Fruit fly (Drosophila melanogaster) whole organism, embryonic: ENCODE results near the gene GIIIspla2.

Experiments
- Ada2b ChIP-seq: fragments of 200-800 bp; sonication (Bioruptor generic); IDR thresholded peaks from 2 replicates; pipeline ENCODE4 v1.3.6; 2022; ENCODE audit warnings: missing biosample characterization, missing genetic modification characterization
- Asciz ChIP-seq: fragments of 200-800 bp; sonication (Bioruptor generic); optimal IDR thresholded peaks from 2 replicates; lab custom pipeline; 2017; ENCODE audit warnings: missing biosample characterization, mild to moderate bottlenecking, missing genetic modification characterization, missing genetic modification reagents
- Atf-2 ChIP-seq: fragments of 200-800 bp; sonication (Bioruptor generic); optimal IDR thresholded peaks from 2 replicates; lab custom pipeline; 2016; ENCODE audit warnings: missing biosample characterization, missing genetic modification characterization
- Atf3 ChIP-seq: fragments of 200-800 bp; sonication (Bioruptor generic); optimal IDR thresholded peaks from 3 replicates; lab custom pipeline; 2016; ENCODE audit warnings: missing biosample characterization, missing genetic modification characterization
- Atf6 ChIP-seq: fragments of 200-800 bp; sonication (Bioruptor generic); IDR thresholded peaks from 2 replicates; pipeline ENCODE4 v1.3.6; 2022; ENCODE audit warnings: missing biosample characterization, missing genetic modification characterization
- CG11696 ChIP-seq: fragments of 200-800 bp; sonication (Bioruptor generic); IDR thresholded peaks from 2 replicates; pipeline ENCODE4 v1.3.6; 2022; ENCODE audit warnings: missing biosample characterization, missing genetic modification characterization
- CG13424 ChIP-seq: fragments of 200-800 bp; sonication (Bioruptor generic); optimal IDR thresholded peaks from 2 replicates; lab custom pipeline; 2019; ENCODE audit warnings: missing biosample characterization, mild to moderate bottlenecking, missing genetic modification characterization, moderate library complexity
- CG1603 ChIP-seq: fragments of 200-800 bp; sonication (Bioruptor generic); optimal IDR thresholded peaks from 2 replicates; lab custom pipeline; 2019; ENCODE audit warnings: missing biosample characterization, mild to moderate bottlenecking, missing genetic modification characterization, moderate library complexity
- CG1647 ChIP-seq: fragments of 200-800 bp; sonication (Bioruptor generic); optimal IDR thresholded peaks from 3 replicates; lab custom pipeline; 2016; ENCODE audit warnings: missing biosample characterization, missing genetic modification characterization
- CG16813 ChIP-seq: fragments of 200-800 bp; sonication (Bioruptor generic); IDR thresholded peaks from 3 replicates; pipeline ENCODE4 v1.3.6; 2022; ENCODE audit warnings: missing biosample characterization, missing genetic modification characterization; ENCODE audit not compliant: partially characterized antibody
- CG17361 ChIP-seq: fragments of 200-800 bp; sonication (Bioruptor generic); IDR thresholded peaks from 3 replicates; pipeline ENCODE4 v1.3.6; 2022; ENCODE audit warnings: missing biosample characterization, missing genetic modification characterization
- CG17385 ChIP-seq: fragments of 200-800 bp; sonication (Bioruptor generic); optimal IDR thresholded peaks from 3 replicates; lab custom pipeline; 2018; ENCODE audit warnings: missing biosample characterization, mild to moderate bottlenecking, missing genetic modification characterization
- CG1792 ChIP-seq: fragments of 200-800 bp; sonication (Bioruptor generic); optimal IDR thresholded peaks from 2 replicates; lab custom pipeline; 2016; ENCODE audit warnings: missing biosample characterization, missing genetic modification characterization
- CG18262 ChIP-seq: fragments of 200-800 bp; optimal IDR thresholded peaks from 3 replicates; lab custom pipeline; 2019; ENCODE audit warnings: missing biosample characterization, mild to moderate bottlenecking, missing genetic modification characterization, moderate library complexity
- CG2678 ChIP-seq: fragments of 200-800 bp; sonication (Bioruptor generic); optimal IDR thresholded peaks from 3 replicates; lab custom pipeline; 2019; ENCODE audit warnings: missing biosample characterization, mild to moderate bottlenecking, missing genetic modification characterization, moderate library complexity
- CG2712 ChIP-seq: fragments of 200-800 bp; optimal IDR thresholded peaks from 3 replicates; lab custom pipeline; 2019; ENCODE audit warnings: missing biosample characterization, mild to moderate bottlenecking, missing genetic modification characterization, moderate library complexity
- CG6689 ChIP-seq: fragments of 200-800 bp; sonication (Bioruptor generic); IDR thresholded peaks from 2 replicates; pipeline ENCODE4 v1.3.6; 2022; ENCODE audit warnings: missing biosample characterization, missing genetic modification characterization
- CG7556 ChIP-seq: fragments of 200-800 bp; sonication (Bioruptor generic); optimal IDR thresholded peaks from 2 replicates; lab custom pipeline; 2017; ENCODE audit warnings: missing biosample characterization, mild to moderate bottlenecking, missing genetic modification characterization
- CG7786 ChIP-seq: fragments of 200-800 bp; sonication (Bioruptor generic); optimal IDR thresholded peaks from 2 replicates; lab custom pipeline; 2016; ENCODE audit warnings: missing biosample characterization, missing genetic modification characterization
- CG7963 ChIP-seq: fragments of 200-800 bp; sonication (Bioruptor generic); IDR thresholded peaks from 3 replicates; pipeline ENCODE4 v1.3.6; 2022; ENCODE audit warnings: missing biosample characterization, missing genetic modification characterization; ENCODE audit not compliant: partially characterized antibody
- CG8388 ChIP-seq: fragments of 200-800 bp; sonication (Bioruptor generic); optimal IDR thresholded peaks from 2 replicates; lab custom pipeline; 2019; ENCODE audit warnings: missing biosample characterization, mild to moderate bottlenecking, missing genetic modification characterization, moderate library complexity
- Doc3 ChIP-seq: fragments of 200-800 bp; sonication (Bioruptor generic); IDR thresholded peaks from 3 replicates; pipeline ENCODE4 v1.3.6; 2022; ENCODE audit warnings: missing biosample characterization, missing genetic modification characterization; ENCODE audit not compliant: partially characterized antibody
- Hand ChIP-seq: fragments of 200-800 bp; sonication (Bioruptor generic); optimal IDR thresholded peaks from 2 replicates; lab custom pipeline; 2017; ENCODE audit warnings: mild to moderate bottlenecking, missing biosample characterization, missing genetic modification reagents, missing genetic modification characterization
- HmgD ChIP-seq: fragments of 200-800 bp; sonication (Bioruptor generic); optimal IDR thresholded peaks from 3 replicates; lab custom pipeline; 2016; ENCODE audit warnings: missing biosample characterization, missing genetic modification characterization
- Med ChIP-seq: fragments of 200-800 bp; sonication (Bioruptor generic); peaks from one replicate; lab custom pipeline; 2016; ENCODE audit warnings: missing biosample characterization, missing genetic modification characterization, mild to moderate bottlenecking, inconsistent platforms, moderate library complexity
- Oaz ChIP-seq: fragments of 200-800 bp; sonication (Bioruptor generic); IDR thresholded peaks from 2 replicates; pipeline ENCODE4 v1.3.6; 2022; ENCODE audit warnings: missing biosample characterization, missing genetic modification characterization
- Sox102F ChIP-seq: fragments of 200-800 bp; sonication (Bioruptor generic); optimal IDR thresholded peaks from 2 replicates; lab custom pipeline; 2018; ENCODE audit warnings: missing biosample characterization, mild to moderate bottlenecking, missing genetic modification characterization, moderate library complexity
- Spps ChIP-seq: fragments of 200-800 bp; sonication (Bioruptor generic); optimal IDR thresholded peaks from 2 replicates; lab custom pipeline; 2018; ENCODE audit warnings: missing biosample characterization, mild to moderate bottlenecking, missing genetic modification characterization
- Ssrp ChIP-seq: fragments of 200-800 bp; sonication (Bioruptor generic); optimal IDR thresholded peaks from 2 replicates; lab custom pipeline; 2018; ENCODE audit warnings: missing biosample characterization, mild to moderate bottlenecking, missing genetic modification characterization, moderate library complexity
- Xrp1 ChIP-seq: fragments of 200-800 bp; sonication (Bioruptor generic); IDR thresholded peaks from 2 replicates; pipeline ENCODE4 v1.3.6; 2022; ENCODE audit warnings: missing biosample characterization, missing genetic modification characterization
- ap ChIP-seq: fragments of 200-800 bp; sonication (Bioruptor generic); IDR thresholded peaks from 2 replicates; pipeline ENCODE4 v1.3.6; 2022; ENCODE audit warnings: missing biosample characterization, missing genetic modification characterization
- bab2 ChIP-seq: fragments of 200-800 bp; sonication (Bioruptor generic); optimal IDR thresholded peaks from 2 replicates; lab custom pipeline; 2016; ENCODE audit warnings: missing biosample characterization, missing genetic modification characterization
- bsh ChIP-seq, 2 experiments: fragments of 200-800 bp; sonication (Bioruptor generic); optimal IDR thresholded peaks; 2 replicates each; lab custom pipeline; 2017 to 2018; ENCODE audit warnings: mild to moderate bottlenecking in 2 of 2, missing biosample characterization in 2 of 2, missing genetic modification characterization in 2 of 2, moderate library complexity in 1 of 2
- chif ChIP-seq, 2 experiments: fragments of 200-800 bp; sonication (Bioruptor generic); optimal IDR thresholded peaks; 3 replicates each; lab custom pipeline; 2016; ENCODE audit warnings: missing biosample characterization in 2 of 2, missing genetic modification characterization in 2 of 2
- cwo ChIP-seq: fragments of 200-800 bp; sonication (Bioruptor generic); optimal IDR thresholded peaks from 3 replicates; lab custom pipeline; 2017; ENCODE audit warnings: missing biosample characterization, missing genetic modification characterization, mild to moderate bottlenecking, moderate library complexity, missing genetic modification reagents
- esg ChIP-seq: fragments of 200-800 bp; sonication (Bioruptor generic); conservative IDR thresholded peaks from 2 replicates; pipeline ENCODE4 v1.3.6; 2022; ENCODE audit warnings: missing biosample characterization, missing genetic modification characterization
- eve ChIP-seq, 2 experiments: fragments of >200 bp; optimal IDR thresholded peaks; 2 replicates each; lab custom pipeline; 2017; ENCODE audit warnings: missing biosample characterization in 2 of 2, missing genetic modification characterization in 2 of 2
- fd3F ChIP-seq: fragments of 200-800 bp; sonication (Bioruptor generic); optimal IDR thresholded peaks from 2 replicates; lab custom pipeline; 2018; ENCODE audit warnings: missing biosample characterization, mild to moderate bottlenecking, missing genetic modification characterization, moderate library complexity
- ftz-f1 ChIP-seq: fragments of 200-800 bp; sonication (Bioruptor generic); optimal IDR thresholded peaks from 2 replicates; lab custom pipeline; 2016; ENCODE audit warnings: missing biosample characterization, missing genetic modification characterization
- gt ChIP-seq: fragments of 200-800 bp; sonication (Bioruptor generic); IDR thresholded peaks from 2 replicates; pipeline ENCODE4 v1.3.6; 2022; ENCODE audit warnings: missing biosample characterization, missing genetic modification characterization
- maf-S ChIP-seq: fragments of 200-800 bp; sonication (Bioruptor generic); optimal IDR thresholded peaks from 2 replicates; lab custom pipeline; 2016; ENCODE audit warnings: missing biosample characterization, missing genetic modification characterization
- nmo ChIP-seq: fragments of 200-800 bp; sonication (Bioruptor generic); optimal IDR thresholded peaks from 2 replicates; lab custom pipeline; 2018; ENCODE audit warnings: missing biosample characterization, mild to moderate bottlenecking, missing genetic modification characterization, moderate library complexity
- odd ChIP-seq: fragments of 200-800 bp; sonication (Bioruptor generic); optimal IDR thresholded peaks from 2 replicates; lab custom pipeline; 2017; ENCODE audit warnings: missing biosample characterization, mild to moderate bottlenecking, missing genetic modification characterization
- phol ChIP-seq: fragments of 200-800 bp; sonication (Bioruptor generic); optimal IDR thresholded peaks from 3 replicates; lab custom pipeline; 2018; ENCODE audit warnings: missing biosample characterization, mild to moderate bottlenecking, missing genetic modification characterization, moderate library complexity
- prd ChIP-seq, 3 experiments: fragments of >200 bp in 2 of 3; fragments of 200-800 bp in 1 of 3; sonication (Bioruptor generic) in 1 of 3; optimal IDR thresholded peaks in 2 of 3; IDR thresholded peaks in 1 of 3; 2 replicates in 2 of 3; 3 replicates in 1 of 3; pipeline versions ENCODE4 v1.3.6 to Lab custom; 2017 to 2022; ENCODE audit warnings: missing biosample characterization in 1 of 3, missing genetic modification characterization in 1 of 3
- salm ChIP-seq: fragments of 200-800 bp; sonication (Bioruptor generic); optimal IDR thresholded peaks from 2 replicates; lab custom pipeline; 2018; ENCODE audit warnings: missing biosample characterization, mild to moderate bottlenecking, missing genetic modification characterization
- slou ChIP-seq: fragments of 200-800 bp; sonication (Bioruptor generic); optimal IDR thresholded peaks from 3 replicates; lab custom pipeline; 2016; ENCODE audit warnings: missing biosample characterization, missing genetic modification characterization
- tll ChIP-seq, 2 experiments: fragments of 200-800 bp in 1 of 2; fragments of >200 bp in 1 of 2; sonication (Bioruptor generic) in 1 of 2; optimal IDR thresholded peaks; 2 replicates each; lab custom pipeline; 2017 to 2019; ENCODE audit warnings: missing biosample characterization in 2 of 2, missing genetic modification characterization in 2 of 2, mild to moderate bottlenecking in 1 of 2, moderate library complexity in 1 of 2
- unpg ChIP-seq: fragments of 200-800 bp; sonication (Bioruptor generic); optimal IDR thresholded peaks from 3 replicates; lab custom pipeline; 2018; ENCODE audit warnings: missing biosample characterization, mild to moderate bottlenecking, missing genetic modification characterization, moderate library complexity
- vfl ChIP-seq: fragments of 200-800 bp; sonication (Bioruptor generic); optimal IDR thresholded peaks from 2 replicates; lab custom pipeline; 2016; ENCODE audit warnings: missing biosample characterization, missing genetic modification characterization

Gene GIIIspla2

DNA sequence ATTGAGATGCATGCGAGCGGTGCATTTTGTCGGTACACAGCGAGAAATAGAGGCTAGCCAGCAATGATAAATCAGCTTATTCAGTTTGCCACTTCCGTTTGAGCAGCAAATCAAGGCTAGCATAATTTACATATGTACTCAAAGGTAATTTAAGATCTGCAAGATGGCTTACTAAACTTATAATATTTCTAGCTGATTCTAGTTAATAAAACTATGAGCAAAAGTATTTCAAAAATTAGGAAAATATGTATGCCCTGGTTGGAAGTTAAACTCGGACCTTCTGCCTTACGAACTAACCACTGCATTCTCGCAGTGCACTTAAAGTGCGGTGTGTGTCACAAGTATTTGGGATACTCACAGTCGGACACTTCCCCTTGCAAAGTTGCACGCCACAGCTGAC lies 34.6 kb upstream of the GIIIspla2 start (continued):
- TF ChIP-seq prd (optimal IDR thresholded peaks at IDR 0.05; lab: Kevin White, UChicago) (no peak), prd (GFP tag; IDR thresholded peaks at IDR 0.05; lab: Robert Waterston, UW) (no peak; the same call in 2 of the 3 replicates), CG7963 (GFP tag; lab: Robert Waterston, UW) (no peak), Atf3 (GFP tag; lab: Kevin White, UChicago) (no peak), Hand (no peak), CG17361 (0 out of 3 replicates have a peak, but pooled peaks have one; percentile 29), Asciz (GFP tag; lab: Kevin White, UChicago) (no peak), eve (GFP tag; optimal IDR thresholded peaks at IDR 0.05; lab: Kevin White, UChicago) (no peak), Ssrp (tag; lab: Kevin White, UChicago) (peak; percentile 32), CG2712 (peak; percentile 43), HmgD (no peak), Atf6 (GFP tag; lab: Robert Waterston, UW) (no peak), Spps (tag; lab: Kevin White, UChicago) (no peak), CG1647 (no peak), fd3F (GFP tag; lab: Kevin White, UChicago) (no peak), CG7786 (GFP tag; lab: Kevin White, UChicago) (no peak), CG2678 (tag; lab: Kevin White, UChicago) (peak; percentile 21), gt (no peak), unpg (GFP tag; lab: Kevin White, UChicago) (no peak), CG6689 (GFP tag; lab: Robert Waterston, UW) (no peak), ftz-f1 (no peak), cwo (GFP tag; lab: Kevin White, UChicago) (no peak), CG13424 (tag; lab: Kevin White, UChicago) (no peak), bsh (GFP tag; optimal IDR thresholded peaks at IDR 0.05; lab: Kevin White, UChicago) (peak in 1 of 2 experiments; percentile 51), Oaz (GFP tag; lab: Robert Waterston, UW) (no peak), CG1603 (tag; lab: Kevin White, UChicago) (peak; percentile 38), odd (GFP tag; lab: Kevin White, UChicago) (no peak), Atf-2 (no peak), slou (GFP tag; lab: Kevin White, UChicago) (no peak), vfl (GFP tag; lab: Kevin White, UChicago) (no peak), Xrp1 (GFP tag; lab: Robert Waterston, UW) (peak; percentile 17; the same call in 1 of the 2 replicates), CG17385 (GFP tag; lab: Kevin White, UChicago) (no peak), CG8388 (peak; percentile 21), CG18262 (tag; lab: Kevin White, UChicago) (peak; percentile 56), esg (no peak), CG16813 (GFP tag; lab: Robert Waterston, UW) (no peak), maf-S (GFP tag; lab: Kevin White, UChicago) (no peak), salm (tag; lab: Kevin White, UChicago) (no peak), Sox102F (GFP tag; lab: Kevin White, UChicago) (peak; percentile 16), phol (tag; lab: Kevin White, UChicago) (peak; percentile 53), bab2 (no peak), nmo (GFP tag; lab: Kevin White, UChicago) (peak; percentile 60), tll (GFP tag; optimal IDR thresholded peaks at IDR 0.05; lab: Kevin White, UChicago) (no peak), Ada2b (GFP tag; lab: Robert Waterston, UW) (no peak), Med (peak; percentile 29), chif (GFP tag; optimal IDR thresholded peaks at IDR 0.05; lab: Kevin White, UChicago) (peak in 1 of 2 experiments; percentile 5), CG11696 (no peak), Doc3 (GFP tag; lab: Robert Waterston, UW) (no peak), CG7556 (no peak), ap (no peak), CG1792 (GFP tag; lab: Kevin White, UChicago) (no peak)
